Worm (Caenorhabditis elegans) whole organism, L3 larva: ENCODE measurements around the gene mlt-3.
A peak's percentile ranks its signal among the peaks of the same experiment; 100 is the strongest.

Source experiments
- R02D3.7 ChIP-seq: fragments of 150-350 bp; optimal IDR thresholded peaks from 2 replicates; lab custom pipeline; 2014; ENCODE audit warnings: missing biosample characterization, missing genetic modification characterization
- ZK546.5 ChIP-seq: sonication (generic microtip); optimal IDR thresholded peaks from 2 replicates; lab custom pipeline; 2017; ENCODE audit warnings: missing biosample characterization, missing genetic modification characterization
- aly-2 ChIP-seq: fragments of 150-350 bp; optimal IDR thresholded peaks from 2 replicates; lab custom pipeline; 2014; ENCODE audit warnings: missing biosample characterization, missing genetic modification characterization
- ama-1 ChIP-seq: fragments of 150-350 bp; optimal IDR thresholded peaks from 2 replicates; lab custom pipeline; 2018
- ceh-28 ChIP-seq: fragments of 150-350 bp; optimal IDR thresholded peaks from 2 replicates; lab custom pipeline; 2014; ENCODE audit warnings: missing biosample characterization, missing genetic modification reagents, missing genetic modification characterization
- ceh-9 ChIP-seq: sonication (generic microtip); optimal IDR thresholded peaks from 2 replicates; lab custom pipeline; 2018; ENCODE audit warnings: missing biosample characterization, missing genetic modification characterization
- daf-12 ChIP-seq: fragments of 150-350 bp; optimal IDR thresholded peaks from 2 replicates; lab custom pipeline; 2014; ENCODE audit warnings: missing biosample characterization, missing genetic modification reagents, missing genetic modification characterization
- egl-27 ChIP-seq: sonication (generic microtip); optimal IDR thresholded peaks from 4 replicates; lab custom pipeline; 2017; ENCODE audit warnings: missing biosample characterization, missing genetic modification reagents, missing genetic modification characterization
- egl-5 ChIP-seq: fragments of 150-350 bp; optimal IDR thresholded peaks from 2 replicates; lab custom pipeline; 2017; ENCODE audit warnings: missing biosample characterization, missing genetic modification reagents, missing genetic modification characterization, inconsistent platforms
- elt-1 ChIP-seq: fragments of 150-350 bp; optimal IDR thresholded peaks from 2 replicates; lab custom pipeline; 2014; ENCODE audit warnings: missing biosample characterization, missing genetic modification characterization
- elt-2 ChIP-seq: sonication (generic microtip); optimal IDR thresholded peaks from 2 replicates; lab custom pipeline; 2016; ENCODE audit warnings: missing genetic modification reagents, mild to moderate bottlenecking, missing genetic modification characterization, missing compliant biosample characterization
- elt-3 ChIP-seq, 3 experiments: fragments of 150-350 bp in 1 of 3; sonication (generic microtip) in 2 of 3; optimal IDR thresholded peaks; 2 replicates in 2 of 3; 4 replicates in 1 of 3; lab custom pipeline; 2014 to 2017; ENCODE audit warnings: missing biosample characterization in 3 of 3, missing genetic modification characterization in 3 of 3
- eor-1 ChIP-seq, 2 experiments: fragments of 150-350 bp; optimal IDR thresholded peaks; 2 replicates each; lab custom pipeline; 2014 to 2018; ENCODE audit warnings: missing biosample characterization in 2 of 2, missing genetic modification characterization in 2 of 2
- fkh-10 ChIP-seq: sonication (generic microtip); optimal IDR thresholded peaks from 2 replicates; lab custom pipeline; 2017; ENCODE audit warnings: missing biosample characterization, missing genetic modification reagents, missing genetic modification characterization
- fkh-2 ChIP-seq: fragments of 150-350 bp; optimal IDR thresholded peaks from 2 replicates; lab custom pipeline; 2014; ENCODE audit warnings: missing biosample characterization, missing genetic modification reagents, missing genetic modification characterization
- fos-1 ChIP-seq: fragments of 150-350 bp; optimal IDR thresholded peaks from 2 replicates; lab custom pipeline; 2014; ENCODE audit warnings: missing biosample characterization, missing genetic modification characterization
- hmg-11 ChIP-seq: sonication (generic microtip); optimal IDR thresholded peaks from 2 replicates; lab custom pipeline; 2016; ENCODE audit warnings: missing genetic modification characterization, missing compliant biosample characterization
- jun-1 ChIP-seq: fragments of 150-350 bp; optimal IDR thresholded peaks from 2 replicates; lab custom pipeline; 2014; ENCODE audit warnings: missing biosample characterization, missing genetic modification reagents, missing genetic modification characterization
- lin-15B ChIP-seq: fragments of 150-350 bp; optimal IDR thresholded peaks from 2 replicates; lab custom pipeline; 2014; ENCODE audit warnings: missing biosample characterization, missing genetic modification characterization
- lsy-12 ChIP-seq: sonication (generic microtip); optimal IDR thresholded peaks from 2 replicates; lab custom pipeline; 2016; ENCODE audit warnings: mild to moderate bottlenecking, missing genetic modification characterization, missing compliant biosample characterization
- mdl-1 ChIP-seq: fragments of 150-350 bp; optimal IDR thresholded peaks from 2 replicates; lab custom pipeline; 2014; ENCODE audit warnings: missing biosample characterization, missing genetic modification characterization
- mml-1 ChIP-seq: fragments of 150-350 bp; sonication (generic microtip); optimal IDR thresholded peaks from 3 replicates; lab custom pipeline; 2014; ENCODE audit warnings: missing biosample characterization, missing genetic modification characterization
- nfya-1 ChIP-seq: sonication (generic microtip); optimal IDR thresholded peaks from 2 replicates; lab custom pipeline; 2017; ENCODE audit warnings: missing genetic modification characterization, mild to moderate bottlenecking, missing compliant biosample characterization, antibody characterized with exemption, moderate library complexity; ENCODE audit not compliant: insufficient read depth
- nhr-11 ChIP-seq: fragments of 150-350 bp; optimal IDR thresholded peaks from 2 replicates; lab custom pipeline; 2014; ENCODE audit warnings: missing biosample characterization, missing genetic modification characterization
- nhr-12 ChIP-seq: fragments of 150-350 bp; optimal IDR thresholded peaks from 2 replicates; lab custom pipeline; 2014; ENCODE audit warnings: missing biosample characterization, missing genetic modification characterization
- nhr-23 ChIP-seq: fragments of 150-350 bp; optimal IDR thresholded peaks from 2 replicates; lab custom pipeline; 2014; ENCODE audit warnings: missing biosample characterization, missing genetic modification reagents, missing genetic modification characterization
- nhr-237 ChIP-seq: fragments of 150-350 bp; optimal IDR thresholded peaks from 2 replicates; lab custom pipeline; 2014; ENCODE audit warnings: missing biosample characterization, missing genetic modification characterization
- nhr-25 ChIP-seq: sonication (generic microtip); optimal IDR thresholded peaks from 2 replicates; lab custom pipeline; 2017; ENCODE audit warnings: missing biosample characterization, missing genetic modification characterization
- nhr-28 ChIP-seq: fragments of 150-350 bp; optimal IDR thresholded peaks from 2 replicates; lab custom pipeline; 2014; ENCODE audit warnings: missing biosample characterization, missing genetic modification characterization
- nhr-43 ChIP-seq: sonication (generic microtip); optimal IDR thresholded peaks from 2 replicates; lab custom pipeline; 2016; ENCODE audit warnings: mild to moderate bottlenecking, missing genetic modification characterization, missing compliant biosample characterization; ENCODE audit not compliant: poor library complexity, severe bottlenecking
- nhr-67 ChIP-seq: fragments of 150-350 bp; optimal IDR thresholded peaks from 2 replicates; lab custom pipeline; 2014; ENCODE audit warnings: missing biosample characterization, missing genetic modification characterization
- nhr-76 ChIP-seq: fragments of 150-350 bp; sonication (generic microtip); optimal IDR thresholded peaks from 5 replicates; lab custom pipeline; 2014; ENCODE audit warnings: missing biosample characterization, missing genetic modification characterization
- pha-4 ChIP-seq: fragments of 150-350 bp; optimal IDR thresholded peaks from 2 replicates; lab custom pipeline; 2014; ENCODE audit warnings: missing biosample characterization, missing genetic modification reagents, missing genetic modification characterization
- pqm-1 ChIP-seq: fragments of 150-350 bp; optimal IDR thresholded peaks from 2 replicates; lab custom pipeline; 2017; ENCODE audit warnings: missing biosample characterization, missing genetic modification characterization, inconsistent platforms
- sea-2 ChIP-seq: fragments of 150-350 bp; sonication (generic microtip); optimal IDR thresholded peaks from 4 replicates; lab custom pipeline; 2014; ENCODE audit warnings: missing biosample characterization, missing genetic modification reagents, missing genetic modification characterization
- skn-1 ChIP-seq: fragments of 150-350 bp; optimal IDR thresholded peaks from 2 replicates; lab custom pipeline; 2014; ENCODE audit warnings: missing biosample characterization, missing genetic modification characterization
- tbx-2 ChIP-seq: sonication (generic microtip); optimal IDR thresholded peaks from 2 replicates; lab custom pipeline; 2016; ENCODE audit warnings: mild to moderate bottlenecking, missing genetic modification characterization, missing compliant biosample characterization
- unc-62 ChIP-seq: fragments of 150-350 bp; sonication (generic microtip); optimal IDR thresholded peaks from 4 replicates; lab custom pipeline; 2014; ENCODE audit warnings: missing biosample characterization, missing genetic modification reagents, missing genetic modification characterization
- zag-1 ChIP-seq: fragments of 150-350 bp; optimal IDR thresholded peaks from 2 replicates; lab custom pipeline; 2014; ENCODE audit warnings: missing biosample characterization, missing genetic modification characterization
- ztf-11 ChIP-seq: fragments of 150-350 bp; optimal IDR thresholded peaks from 2 replicates; lab custom pipeline; 2014; ENCODE audit warnings: missing biosample characterization, missing genetic modification characterization
- ztf-4 ChIP-seq: fragments of 150-350 bp; optimal IDR thresholded peaks from 2 replicates; lab custom pipeline; 2014; ENCODE audit warnings: missing biosample characterization, missing genetic modification characterization

The mlt-3 gene

DNA sequence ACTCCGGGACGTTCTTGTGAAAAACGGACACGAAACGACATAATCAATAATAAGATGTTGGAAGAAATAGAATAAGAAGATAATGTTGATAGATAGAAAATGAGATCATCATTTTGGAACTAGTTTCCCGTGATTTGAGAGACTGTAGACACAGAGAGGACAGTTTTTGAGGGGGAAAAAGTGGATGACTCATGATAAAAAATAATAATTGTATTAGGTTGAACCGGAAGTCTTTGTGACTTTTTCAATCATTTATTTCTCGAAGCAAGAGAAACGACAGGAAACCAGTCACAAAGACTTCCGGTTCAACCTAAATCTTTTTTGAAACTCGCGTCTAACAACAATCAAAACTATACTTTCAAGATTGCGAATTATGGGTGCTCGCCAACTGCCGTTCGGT is at the start of gene mlt-3:
mlt-3 (minus strand) TSS at position 101 of the 400 bp plus-strand sequence.
- no peak for TF ChIP-seq aly-2
- TF ChIP-seq mml-1 (tag; lab: Kevin White, UChicago): no peak
- TF ChIP-seq jun-1 (tag; lab: Kevin White, UChicago): no peak
- no peak for TF ChIP-seq daf-12 (tag; lab: Kevin White, UChicago)
- no peak for TF ChIP-seq elt-1
- TF ChIP-seq nhr-28 (tag; lab: Kevin White, UChicago): no peak
- TF ChIP-seq zag-1 (tag; lab: Kevin White, UChicago): no peak

DNA sequence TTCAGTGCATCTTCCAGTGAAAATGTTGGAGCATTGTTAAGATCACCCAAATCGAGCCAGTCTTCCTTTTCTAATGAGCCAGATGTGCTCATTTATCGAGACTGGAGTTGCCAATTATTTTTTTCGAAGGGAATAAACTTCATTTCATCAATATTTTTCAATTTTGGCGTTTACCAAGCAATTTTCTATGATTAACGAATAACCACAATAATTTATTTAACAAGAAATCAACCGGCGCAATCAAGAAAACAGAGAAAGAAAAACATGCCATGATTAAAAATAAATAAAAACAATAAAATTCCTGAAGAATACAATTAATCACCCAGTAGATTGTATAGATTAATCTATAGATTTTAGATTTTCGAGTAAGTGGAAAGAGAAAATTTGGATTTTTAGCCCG is 49.0 kb upstream of the mlt-3 start, which contains the start of gene vps-8:
vps-8 (minus strand) TSS at position 101 of the 400 bp plus-strand sequence.
- TF ChIP-seq R02D3.7: no peak
- TF ChIP-seq egl-27 (tag; lab: Kevin White, UChicago): no peak
- no peak for TF ChIP-seq pqm-1 (tag; lab: Kevin White, UChicago)
- TF ChIP-seq pha-4 (tag; lab: Kevin White, UChicago): no peak
- TF ChIP-seq hmg-11 (tag; lab: Kevin White, UChicago): no peak
- no peak for TF ChIP-seq unc-62 (GFP tag; lab: Kevin White, UChicago)
- TF ChIP-seq mdl-1 (tag; lab: Kevin White, UChicago): no peak
- TF ChIP-seq ZK546.5 (tag; lab: Kevin White, UChicago): no peak
- no peak for TF ChIP-seq nhr-25
- no peak for TF ChIP-seq lin-15B (tag; lab: Kevin White, UChicago)
- no peak for TF ChIP-seq elt-1
- no peak for TF ChIP-seq nhr-12 (tag; lab: Kevin White, UChicago)
- TF ChIP-seq nhr-23 (tag; lab: Kevin White, UChicago): no peak
- no peak for TF ChIP-seq nhr-237 (tag; lab: Kevin White, UChicago)
- no peak for TF ChIP-seq jun-1 (tag; lab: Kevin White, UChicago)
- TF ChIP-seq nhr-28 (tag; lab: Kevin White, UChicago): no peak
- TF ChIP-seq elt-3 (tag; optimal IDR thresholded peaks at IDR 0.05; lab: Kevin White, UChicago): no peak
- no peak for TF ChIP-seq aly-2
- TF ChIP-seq, all 47 proteins: peak for 0

DNA sequence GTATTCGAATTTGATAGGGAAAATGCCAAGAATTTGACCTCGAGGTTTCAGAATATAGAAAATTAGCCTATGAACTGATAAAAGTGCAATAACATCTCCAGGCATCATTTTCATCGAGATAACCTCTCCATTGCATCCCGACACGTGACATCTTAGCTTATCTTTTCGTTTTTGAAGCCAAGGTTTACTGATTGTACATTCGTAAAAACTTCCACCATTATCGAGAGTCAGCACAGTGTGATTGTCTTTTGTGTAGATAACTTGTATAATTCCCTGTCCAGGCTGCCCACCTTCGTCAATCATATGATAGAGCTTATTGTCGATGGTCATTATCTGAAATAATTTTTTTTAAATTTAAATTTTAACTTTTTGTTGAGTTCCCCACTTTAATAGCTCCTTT is 47.5 kb upstream of the mlt-3 start:
- TF ChIP-seq nhr-25 (no peak), elt-2 (tag; lab: Kevin White, UChicago) (peak; percentile 73), eor-1 (tag; optimal IDR thresholded peaks at IDR 0.05; lab: Kevin White, UChicago) (no peak), nhr-43 (tag; lab: Kevin White, UChicago) (no peak), pqm-1 (tag; lab: Kevin White, UChicago) (peak; percentile 37), pha-4 (tag; lab: Kevin White, UChicago) (no peak)

DNA sequence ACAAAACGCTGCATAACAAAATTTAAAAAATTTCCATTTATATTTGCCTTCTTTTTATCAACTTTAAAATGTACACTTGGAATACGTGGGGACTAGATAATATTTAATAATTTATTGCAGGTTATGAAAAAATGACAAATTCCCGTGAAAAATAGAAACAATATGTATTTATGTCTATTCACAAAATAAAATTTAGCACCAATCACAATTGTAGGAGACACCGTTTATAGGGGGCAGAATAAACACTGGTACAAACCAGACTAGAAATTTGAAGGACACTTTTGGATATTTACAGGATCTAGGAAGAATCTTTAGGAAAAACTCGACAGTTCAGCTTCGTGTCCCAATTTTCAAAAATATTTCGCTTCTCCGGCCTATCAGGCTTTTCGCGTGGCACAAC is 43.5 kb upstream of the mlt-3 start, which contains the start of gene C42C1.3:
C42C1.3 (minus strand) TSS at position 101 of the 400 bp plus-strand sequence.
- TF ChIP-seq nhr-28 (tag; lab: Kevin White, UChicago) (no peak), ama-1 (lab: Kevin White, UChicago) (no peak), ztf-11 (no peak)

DNA sequence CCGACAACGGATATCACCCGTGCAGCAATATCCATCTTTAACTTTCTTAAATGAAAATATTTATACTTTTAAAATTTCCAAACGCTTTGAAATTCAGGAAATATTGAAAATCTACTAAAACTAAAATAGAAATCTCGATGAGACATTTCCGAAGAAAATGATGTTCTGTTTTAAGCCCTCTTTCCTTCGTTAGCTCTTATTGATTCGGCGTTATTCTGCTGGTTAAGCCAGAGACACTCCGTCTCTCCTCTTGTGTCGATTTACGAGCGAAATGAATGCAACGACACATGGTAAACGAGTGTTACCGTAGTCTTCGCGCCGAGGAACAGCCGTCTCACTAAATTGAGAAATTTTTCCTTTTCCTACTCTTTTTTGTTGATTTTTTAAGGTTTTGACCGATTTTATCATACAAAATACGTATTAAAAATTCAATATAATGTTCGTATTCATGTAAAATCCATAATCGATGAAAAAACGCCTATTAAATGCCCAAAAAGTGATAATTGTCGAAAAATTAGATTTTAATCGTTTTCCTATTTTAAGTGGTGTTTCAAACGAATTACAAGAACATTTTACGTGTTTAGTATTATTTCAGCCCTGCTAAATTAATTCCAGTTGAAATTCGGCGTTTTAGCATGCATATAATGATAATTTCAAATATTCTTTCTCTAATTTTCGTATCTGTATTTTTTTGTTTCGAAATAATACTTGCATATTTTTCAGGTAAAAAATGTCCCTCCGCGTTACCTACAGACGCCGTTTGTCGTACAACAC is 41.5 kb upstream of the mlt-3 start, which contains the start of the genes ppm-1.H and rpl-34:
ppm-1.H (minus strand) TSS at position 51 of the 774 bp plus-strand sequence.
rpl-34 (plus strand) TSS at position 724 of the 774 bp plus-strand sequence.
- TF ChIP-seq nhr-25 (peak; percentile 37), nhr-67 (no peak), ztf-11 (no peak), tbx-2 (tag; lab: Kevin White, UChicago) (no peak), nhr-12 (tag; lab: Kevin White, UChicago) (no peak), ztf-4 (tag; lab: Kevin White, UChicago) (no peak), nhr-76 (tag; lab: Kevin White, UChicago) (no peak), pqm-1 (tag; lab: Kevin White, UChicago) (peak; percentile 11), sea-2 (no peak), fkh-2 (tag; lab: Kevin White, UChicago) (no peak), skn-1 (peak; percentile 21), mdl-1 (tag; lab: Kevin White, UChicago) (no peak), pha-4 (tag; lab: Kevin White, UChicago) (peak; percentile 88), R02D3.7 (peak; percentile 88), fkh-10 (GFP tag; lab: Kevin White, UChicago) (no peak), ZK546.5 (tag; lab: Kevin White, UChicago) (no peak), nhr-11 (no peak), ceh-9 (no peak), elt-1 (no peak), zag-1 (tag; lab: Kevin White, UChicago) (no peak), ceh-28 (tag; lab: Kevin White, UChicago) (no peak), lsy-12 (tag; lab: Kevin White, UChicago) (no peak), fos-1 (tag; lab: Kevin White, UChicago) (no peak), hmg-11 (tag; lab: Kevin White, UChicago) (peak; percentile 31), lin-15B (tag; lab: Kevin White, UChicago) (peak; percentile 82), nhr-237 (tag; lab: Kevin White, UChicago) (no peak), elt-3 (tag; optimal IDR thresholded peaks at IDR 0.05; lab: Kevin White, UChicago) (no peak), nfya-1 (tag; lab: Kevin White, UChicago) (peak; percentile 95), egl-5 (tag; lab: Kevin White, UChicago) (peak; percentile 87)
